Fruit fly (Drosophila melanogaster) whole organism, pupa: ENCODE results near the gene CG5149.

Source experiments
- CG10348 ChIP-seq: fragments of 200-800 bp; sonication (Bioruptor generic); IDR thresholded peaks from 2 replicates; pipeline ENCODE4 v1.3.6; 2022; ENCODE audit warnings: missing biosample characterization, missing genetic modification characterization
- Pif1A ChIP-seq: fragments of 200-800 bp; sonication (Bioruptor generic); optimal IDR thresholded peaks from 3 replicates; lab custom pipeline; 2016; ENCODE audit warnings: missing biosample characterization, missing genetic modification characterization

dm6 chr2L:7339392-7340014, 48.5 kb downstream of the CG5149 start:
- no peak for TF ChIP-seq Pif1A
- TF ChIP-seq CG10348 (GFP tag; lab: Robert Waterston, UW): no peak
